Fruit fly (Drosophila melanogaster) whole organism: ENCODE measurements around the gene PolD3.

Experiments
- CG8478 ChIP-seq: fragments of >200 bp; optimal IDR thresholded peaks from 2 replicates; lab custom pipeline; 2018; ENCODE audit warnings: inconsistent platforms
- Dll ChIP-seq: fragments of >200 bp; optimal IDR thresholded peaks from 2 replicates; lab custom pipeline; 2017
- psq ChIP-seq: fragments of >200 bp; optimal IDR thresholded peaks from 2 replicates; lab custom pipeline; 2017
- usp ChIP-seq: fragments of >200 bp; optimal IDR thresholded peaks from 2 replicates; lab custom pipeline; 2017; ENCODE audit warnings: missing biosample characterization, missing genetic modification characterization, mixed read lengths

DNA sequence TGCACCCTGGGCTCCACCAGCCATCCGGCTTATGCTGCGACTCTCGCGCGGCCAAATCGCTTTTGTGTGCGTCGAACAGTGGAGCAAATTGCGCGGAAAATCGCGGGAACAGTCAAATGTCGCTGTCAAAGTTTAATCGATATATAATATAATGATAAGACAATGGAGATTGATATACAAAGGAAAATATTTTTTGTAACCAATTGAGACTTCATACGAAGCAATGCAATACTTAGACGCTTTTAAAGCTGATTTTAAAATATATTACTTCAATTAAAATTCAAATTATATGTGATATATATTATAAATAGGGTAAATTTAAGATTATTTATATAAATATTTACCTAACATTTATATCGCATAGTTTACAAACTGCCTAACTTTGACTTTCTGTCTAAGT lies 44.6 kb downstream of the PolD3 start:
- no peak for TF ChIP-seq usp (GFP tag; lab: Kevin White, UChicago)
- no peak for TF ChIP-seq Dll (lab: Kevin White, UChicago)
- no peak for TF ChIP-seq CG8478
- TF ChIP-seq psq (lab: Kevin White, UChicago), result no peak
